Worm (Caenorhabditis elegans): ENCODE measurements around the gene sulp-4.

The sulp-4 gene

ce11 chrV:11854905-11855304, 20.3 kb upstream of the sulp-4 start:
- peak; percentile 64 for TF ChIP-seq nhr-71 (tag; optimal IDR thresholded peaks at IDR 0.05)
- peak; percentile 82 for TF ChIP-seq fkh-8 (tag; optimal IDR thresholded peaks at IDR 0.05)
- peak; percentile 60 for TF ChIP-seq nhr-47 (tag; optimal IDR thresholded peaks at IDR 0.05)
- no peak for TF ChIP-seq tlp-1 (tag; optimal IDR thresholded peaks at IDR 0.05)
- TF ChIP-seq mab-9 (GFP tag; IDR thresholded peaks at IDR 0.05), result no peak
- peak; percentile 20 for TF ChIP-seq nhr-20 (tag; optimal IDR thresholded peaks at IDR 0.05)
- TF ChIP-seq nhr-237 (tag; optimal IDR thresholded peaks at IDR 0.05), result peak; percentile 54
- peak; percentile 54 for TF ChIP-seq nhr-11 (tag; optimal IDR thresholded peaks at IDR 0.05)
- no peak for TF ChIP-seq pag-3 (tag; optimal IDR thresholded peaks at IDR 0.05; ENCODE audit: borderline replicate concordance, insufficient read depth)
- peak; percentile 29 for TF ChIP-seq swsn-7 (tag; optimal IDR thresholded peaks at IDR 0.05)
- TF ChIP-seq lin-14 (GFP tag; optimal IDR thresholded peaks at IDR 0.05), result peak; percentile 75
- TF ChIP-seq hlh-17 (GFP tag; optimal IDR thresholded peaks at IDR 0.05; ENCODE audit: borderline replicate concordance), result no peak
- TF ChIP-seq tbx-2 (tag; optimal IDR thresholded peaks at IDR 0.05), result peak; percentile 27
- peak; percentile 1 to 20 for TF ChIP-seq lsy-2 (tag; optimal IDR thresholded peaks at IDR 0.05)
- no peak for TF ChIP-seq zip-4 (GFP tag; optimal IDR thresholded peaks at IDR 0.05)

ce11 chrV:11856022-11856421, 19.1 kb upstream of the sulp-4 start:
- TF ChIP-seq nhr-12 (tag; optimal IDR thresholded peaks at IDR 0.05) (no peak), dpl-1 (GFP tag; optimal IDR thresholded peaks at IDR 0.05) (no peak), ces-1 (GFP tag; optimal IDR thresholded peaks at IDR 0.05) (no peak), unc-86 (tag; optimal IDR thresholded peaks at IDR 0.05) (no peak), fkh-10 (GFP tag; optimal IDR thresholded peaks at IDR 0.05) (no peak), lin-39 (tag; optimal IDR thresholded peaks at IDR 0.05) (no peak), hlh-4 (tag; optimal IDR thresholded peaks at IDR 0.05) (no peak), pag-3 (tag; optimal IDR thresholded peaks at IDR 0.05; ENCODE audit: borderline replicate concordance, insufficient read depth) (no peak), snpc-4 (tag; optimal IDR thresholded peaks at IDR 0.05) (no peak), zip-4 (GFP tag; optimal IDR thresholded peaks at IDR 0.05) (no peak), blmp-1 (tag; optimal IDR thresholded peaks at IDR 0.05) (no peak), pqm-1 (tag; optimal IDR thresholded peaks at IDR 0.05) (no peak), lir-3 (tag; optimal IDR thresholded peaks at IDR 0.05; ENCODE audit: poor library complexity) (no peak), irx-1 (tag; optimal IDR thresholded peaks at IDR 0.05) (no peak), ztf-4 (tag; optimal IDR thresholded peaks at IDR 0.05) (no peak), mab-9 (GFP tag; IDR thresholded peaks at IDR 0.05) (no peak), fos-1 (tag; optimal IDR thresholded peaks at IDR 0.05) (no peak), ama-1 (optimal IDR thresholded peaks at IDR 0.05) (no peak), snu-23 (GFP tag; optimal IDR thresholded peaks at IDR 0.05) (no peak)

ce11 chrV:11857756-11858155, 17.4 kb upstream of the sulp-4 start:
- TF ChIP-seq nhr-90 (tag; optimal IDR thresholded peaks at IDR 0.05; ENCODE audit: poor library complexity) (no peak), efl-1 (optimal IDR thresholded peaks at IDR 0.05) (no peak), efl-1 (GFP tag; optimal IDR thresholded peaks at IDR 0.05 in 1 of 2) (peak in 1 of 2 experiments; percentile 38)

ce11 chrV:11858299-11858698, 16.9 kb upstream of the sulp-4 start:
- TF ChIP-seq zip-4 (GFP tag; optimal IDR thresholded peaks at IDR 0.05) (no peak), grh-1 (GFP tag; IDR thresholded peaks at IDR 0.05) (no peak), unc-62 (GFP tag; optimal IDR thresholded peaks at IDR 0.05) (no peak), xbp-1 (tag; optimal IDR thresholded peaks at IDR 0.05) (no peak), ceh-88 (GFP tag; IDR thresholded peaks at IDR 0.05) (no peak), snu-23 (GFP tag; optimal IDR thresholded peaks at IDR 0.05) (peak; percentile 23), mab-9 (GFP tag; IDR thresholded peaks at IDR 0.05) (no peak), lin-35 (GFP tag; optimal IDR thresholded peaks at IDR 0.05) (peak in 1 of 2 experiments; percentile 19), ceh-8 (GFP tag; optimal IDR thresholded peaks at IDR 0.05) (no peak), nhr-19 (GFP tag; conservative IDR thresholded peaks at IDR 0.05) (peak; percentile 32; the same call in 1 of the 2 replicates), mep-1 (tag; optimal IDR thresholded peaks at IDR 0.05) (peak; percentile 23), nhr-85 (tag) (peak; percentile 64), unc-130 (tag; optimal IDR thresholded peaks at IDR 0.05) (peak; percentile 3), blmp-1 (tag; optimal IDR thresholded peaks at IDR 0.05) (no peak), efl-1 (optimal IDR thresholded peaks at IDR 0.05) (no peak), efl-1 (GFP tag; optimal IDR thresholded peaks at IDR 0.05 in 1 of 2) (peak in 1 of 2 experiments; percentile 12), lin-14 (GFP tag; optimal IDR thresholded peaks at IDR 0.05) (peak; percentile 45), hpl-2 (GFP tag; optimal IDR thresholded peaks at IDR 0.05) (no peak), dsc-1 (tag; optimal IDR thresholded peaks at IDR 0.05) (no peak), ztf-11 (tag; optimal IDR thresholded peaks at IDR 0.05) (no peak), ceh-82 (tag; optimal IDR thresholded peaks at IDR 0.05) (no peak), efl-3 (GFP tag; optimal IDR thresholded peaks at IDR 0.05) (no peak)

Measured in whole organism, L1 larva.